Fruit fly (Drosophila melanogaster): ENCODE measurements around the gene CG17648.

The CG17648 gene

dm6 chr2L:1729607-1730011 lies 22.5 kb upstream of the CG17648 start, which contains the start of the genes Eno and CG31937 (continued):
- TF ChIP-seq cato (GFP tag; optimal IDR thresholded peaks at IDR 0.05; ENCODE audit: borderline replicate concordance) (no peak), Myb (GFP tag; optimal IDR thresholded peaks at IDR 0.05) (peak; percentile 8), D (optimal IDR thresholded peaks at IDR 0.05) (no peak), D (GFP tag; optimal IDR thresholded peaks at IDR 0.05) (no peak), nerfin-1 (tag; optimal IDR thresholded peaks at IDR 0.05) (no peak), sd (tag; optimal IDR thresholded peaks at IDR 0.05) (no peak), CG31441 (GFP tag; IDR thresholded peaks at IDR 0.05) (peak; percentile 50; the same call in 1 of the 2 replicates), dimm (GFP tag; IDR thresholded peaks at IDR 0.05) (no peak), Dip2 (GFP tag; IDR thresholded peaks at IDR 0.05) (no peak), sug (tag; optimal IDR thresholded peaks at IDR 0.05) (peak; percentile 68), CG7745 (tag; optimal IDR thresholded peaks at IDR 0.05) (no peak), Hr39 (optimal IDR thresholded peaks at IDR 0.05) (no peak), Aef1 (GFP tag; IDR thresholded peaks at IDR 0.05) (peak; percentile 54; the same call in 2 of the 3 replicates), lov (optimal IDR thresholded peaks at IDR 0.05) (no peak), lov (GFP tag; IDR thresholded peaks at IDR 0.05) (no peak), pfk (GFP tag; optimal IDR thresholded peaks at IDR 0.05) (no peak), bbx (GFP tag; IDR thresholded peaks at IDR 0.05; ENCODE audit: partially characterized antibody) (no peak), HmgZ (tag; optimal IDR thresholded peaks at IDR 0.05) (peak; percentile 73), B-H2 (GFP tag; optimal IDR thresholded peaks at IDR 0.05) (peak; percentile 69), HLH54F (GFP tag; optimal IDR thresholded peaks at IDR 0.05) (peak; percentile 51), C15 (GFP tag; IDR thresholded peaks at IDR 0.05) (0 out of 3 replicates have a peak, but pooled peaks have one; percentile 43), unc-4 (GFP tag; IDR thresholded peaks at IDR 0.05; ENCODE audit: partially characterized antibody) (0 out of 2 replicates have a peak, but pooled peaks have one; percentile 22), org-1 (GFP tag; optimal IDR thresholded peaks at IDR 0.05) (peak; percentile 14), oc (tag; optimal IDR thresholded peaks at IDR 0.05) (no peak), pan (optimal IDR thresholded peaks at IDR 0.05) (no peak), pan (GFP tag; optimal IDR thresholded peaks at IDR 0.05 in 1 of 2, IDR thresholded peaks at IDR 0.05 in 1 of 2) (peak in 1 of 2 experiments; percentile 67), CG8281 (tag; optimal IDR thresholded peaks at IDR 0.05) (no peak), CG15269 (tag; optimal IDR thresholded peaks at IDR 0.05) (peak; percentile 69), kay (GFP tag; optimal IDR thresholded peaks at IDR 0.05) (no peak), CG1529 (GFP tag; optimal IDR thresholded peaks at IDR 0.05) (peak; percentile 28), H2.0 (GFP tag; IDR thresholded peaks at IDR 0.05) (peak; percentile 16; the same call in 1 of the 2 replicates), corto (GFP tag; optimal IDR thresholded peaks at IDR 0.05) (no peak), Deaf1 (tag; optimal IDR thresholded peaks at IDR 0.05) (no peak), dan (GFP tag; IDR thresholded peaks at IDR 0.05) (no peak), CG13424 (tag; optimal IDR thresholded peaks at IDR 0.05) (peak; percentile 50), zf30C (GFP tag; optimal IDR thresholded peaks at IDR 0.05) (no peak), tx (GFP tag; optimal IDR thresholded peaks at IDR 0.05) (no peak), CG9727 (GFP tag; optimal IDR thresholded peaks at IDR 0.05) (peak; percentile 14), sim (GFP tag; IDR thresholded peaks at IDR 0.05) (no peak), CG31224 (GFP tag; IDR thresholded peaks at IDR 0.05) (peak; percentile 56), fd96Cb (tag; optimal IDR thresholded peaks at IDR 0.05) (no peak), cad (GFP tag; optimal IDR thresholded peaks at IDR 0.05) (no peak), CG34224 (GFP tag; IDR thresholded peaks at IDR 0.05; ENCODE audit: partially characterized antibody) (no peak), CG6654 (GFP tag; optimal IDR thresholded peaks at IDR 0.05) (no peak), vfl (GFP tag; optimal IDR thresholded peaks at IDR 0.05) (peak; percentile 27), CG14710 (tag; optimal IDR thresholded peaks at IDR 0.05) (peak; percentile 1), inv (GFP tag; IDR thresholded peaks at IDR 0.05; ENCODE audit: partially characterized antibody) (no peak), ro (GFP tag; IDR thresholded peaks at IDR 0.05) (no peak), CG42726 (GFP tag; IDR thresholded peaks at IDR 0.05; ENCODE audit: partially characterized antibody) (no peak), CG7372 (GFP tag; IDR thresholded peaks at IDR 0.05) (no peak), Dad (GFP tag; optimal IDR thresholded peaks at IDR 0.05) (no peak), sna (GFP tag; IDR thresholded peaks at IDR 0.05; ENCODE audit: partially characterized antibody) (no peak)
